Worm (Caenorhabditis elegans) whole organism, mixed stage, embryonic: Measurements from ENCODE around the gene pod-1.

Experiments
- M03D4.4 ChIP-seq: sonication (generic microtip); optimal IDR thresholded peaks from 2 replicates; lab custom pipeline; 2017; ENCODE audit warnings: mild to moderate bottlenecking, missing genetic modification characterization, missing compliant biosample characterization
- blmp-1 ChIP-seq: fragments of 150-350 bp; optimal IDR thresholded peaks from 2 replicates; lab custom pipeline; 2014; ENCODE audit warnings: missing biosample characterization, missing genetic modification characterization
- ceh-43 ChIP-seq: fragments of 200-800 bp; sonication (Bioruptor generic); optimal IDR thresholded peaks from 2 replicates; lab custom pipeline; 2018; ENCODE audit warnings: mild to moderate bottlenecking, missing genetic modification characterization, moderate library complexity, missing compliant biosample characterization
- ceh-83 ChIP-seq: fragments of 200-800 bp; sonication (Bioruptor generic); optimal IDR thresholded peaks from 2 replicates; lab custom pipeline; 2018; ENCODE audit warnings: mild to moderate bottlenecking, missing genetic modification characterization, missing compliant biosample characterization
- ces-1 ChIP-seq: fragments of 150-350 bp; optimal IDR thresholded peaks from 2 replicates; lab custom pipeline; 2014; ENCODE audit warnings: missing biosample characterization, missing genetic modification reagents, missing genetic modification characterization
- cnd-1 ChIP-seq: fragments of 200-800 bp; sonication (Bioruptor generic); optimal IDR thresholded peaks from 2 replicates; lab custom pipeline; 2018; ENCODE audit warnings: mild to moderate bottlenecking, missing genetic modification characterization, missing compliant biosample characterization
- elt-1 ChIP-seq: sonication (generic microtip); optimal IDR thresholded peaks from 2 replicates; lab custom pipeline; 2017; ENCODE audit warnings: missing genetic modification characterization, mild to moderate bottlenecking, missing compliant biosample characterization, antibody characterized with exemption, moderate library complexity, borderline replicate concordance; ENCODE audit not compliant: insufficient read depth
- elt-3 ChIP-seq: fragments of 150-350 bp; optimal IDR thresholded peaks from 2 replicates; lab custom pipeline; 2014; ENCODE audit warnings: missing biosample characterization, missing genetic modification characterization
- flh-1 ChIP-seq: fragments of 200-800 bp; sonication (Bioruptor generic); optimal IDR thresholded peaks from 2 replicates; lab custom pipeline; 2018; ENCODE audit warnings: mild to moderate bottlenecking, missing genetic modification characterization, moderate library complexity, missing compliant biosample characterization
- ham-2 ChIP-seq: fragments of 200-800 bp; sonication (Bioruptor generic); optimal IDR thresholded peaks from 2 replicates; lab custom pipeline; 2018; ENCODE audit warnings: mild to moderate bottlenecking, missing genetic modification characterization, missing compliant biosample characterization
- hlh-1 ChIP-seq: fragments of 150-350 bp; optimal IDR thresholded peaks from 2 replicates; lab custom pipeline; 2014; ENCODE audit warnings: missing biosample characterization, missing genetic modification reagents, missing genetic modification characterization
- lin-13 ChIP-seq: fragments of 150-350 bp; optimal IDR thresholded peaks from 2 replicates; lab custom pipeline; 2014; ENCODE audit warnings: missing biosample characterization, missing genetic modification characterization
- lsy-2 ChIP-seq: fragments of 150-350 bp; optimal IDR thresholded peaks from 2 replicates; lab custom pipeline; 2014; ENCODE audit warnings: missing biosample characterization, missing genetic modification characterization
- mls-2 ChIP-seq: sonication (generic microtip); optimal IDR thresholded peaks from 2 replicates; lab custom pipeline; 2016; ENCODE audit warnings: mild to moderate bottlenecking, missing genetic modification characterization, moderate library complexity, missing compliant biosample characterization
- nhr-12 ChIP-seq: fragments of 150-350 bp; optimal IDR thresholded peaks from 2 replicates; lab custom pipeline; 2014; ENCODE audit warnings: missing biosample characterization, missing genetic modification characterization
- nhr-2 ChIP-seq: fragments of 150-350 bp; optimal IDR thresholded peaks from 2 replicates; lab custom pipeline; 2014; ENCODE audit warnings: missing biosample characterization, missing genetic modification characterization
- nhr-237 ChIP-seq: fragments of 150-350 bp; optimal IDR thresholded peaks from 2 replicates; lab custom pipeline; 2014; ENCODE audit warnings: missing biosample characterization, missing genetic modification characterization
- nhr-28 ChIP-seq: fragments of 150-350 bp; optimal IDR thresholded peaks from 2 replicates; lab custom pipeline; 2014; ENCODE audit warnings: missing biosample characterization, missing genetic modification characterization
- nhr-76 ChIP-seq: sonication (generic microtip); optimal IDR thresholded peaks from 2 replicates; lab custom pipeline; 2017; ENCODE audit warnings: missing biosample characterization, missing genetic modification characterization
- pha-4 ChIP-seq: fragments of 150-350 bp; optimal IDR thresholded peaks from 2 replicates; lab custom pipeline; 2018; ENCODE audit warnings: missing biosample characterization, missing genetic modification reagents, missing genetic modification characterization
- sem-2 ChIP-seq: fragments of 200-800 bp; sonication (Bioruptor generic); optimal IDR thresholded peaks from 2 replicates; lab custom pipeline; 2018; ENCODE audit warnings: mild to moderate bottlenecking, missing genetic modification characterization, missing compliant biosample characterization
- snpc-4 ChIP-seq: fragments of 150-350 bp; optimal IDR thresholded peaks from 2 replicates; lab custom pipeline; 2014; ENCODE audit warnings: missing biosample characterization, missing genetic modification characterization
- sptf-1 ChIP-seq: sonication (generic microtip); optimal IDR thresholded peaks from 2 replicates; lab custom pipeline; 2017; ENCODE audit warnings: mild to moderate bottlenecking, missing genetic modification characterization, moderate library complexity, missing compliant biosample characterization
- tbx-8 ChIP-seq: fragments of 200-800 bp; sonication (Bioruptor generic); optimal IDR thresholded peaks from 2 replicates; lab custom pipeline; 2018; ENCODE audit warnings: mild to moderate bottlenecking, missing genetic modification characterization, moderate library complexity, missing compliant biosample characterization
- unc-120 ChIP-seq: sonication (generic microtip); optimal IDR thresholded peaks from 2 replicates; lab custom pipeline; 2017; ENCODE audit warnings: missing genetic modification characterization, missing compliant biosample characterization; ENCODE audit not compliant: poor library complexity, severe bottlenecking
- unc-39 ChIP-seq: fragments of 150-350 bp; optimal IDR thresholded peaks from 2 replicates; lab custom pipeline; 2014; ENCODE audit warnings: missing biosample characterization, missing genetic modification characterization
- unc-62 ChIP-seq: fragments of 150-350 bp; optimal IDR thresholded peaks from 2 replicates; lab custom pipeline; 2014; ENCODE audit warnings: missing biosample characterization, missing genetic modification reagents, missing genetic modification characterization
- zip-8 ChIP-seq: fragments of 150-350 bp; optimal IDR thresholded peaks from 2 replicates; lab custom pipeline; 2014; ENCODE audit warnings: missing biosample characterization, missing genetic modification characterization
- ztf-11 ChIP-seq: fragments of 150-350 bp; optimal IDR thresholded peaks from 2 replicates; lab custom pipeline; 2014; ENCODE audit warnings: missing biosample characterization, missing genetic modification characterization

Gene pod-1

DNA sequence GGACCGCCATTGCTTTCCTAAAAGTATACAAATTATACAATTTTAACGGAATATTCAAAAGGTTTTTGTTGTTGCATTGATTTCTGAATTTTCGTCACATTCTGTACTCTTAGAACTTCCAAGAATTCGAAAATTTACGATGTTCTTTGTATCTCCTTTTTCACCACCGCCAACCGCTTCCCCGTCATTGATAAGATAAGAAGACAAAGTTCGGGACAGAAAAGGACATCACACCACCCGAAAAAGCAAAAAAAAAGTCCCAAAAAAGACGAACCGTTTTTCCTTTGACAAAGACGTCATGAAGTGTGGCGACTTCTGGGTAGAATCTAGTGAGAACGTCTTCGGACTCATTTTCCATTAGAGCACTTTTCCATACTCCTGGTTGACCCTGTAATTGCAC is 18.5 kb upstream of the pod-1 start:
- TF ChIP-seq cnd-1 (tag; lab: Kevin White, UChicago): no peak
- no peak for TF ChIP-seq nhr-2 (tag; lab: Kevin White, UChicago)
- TF ChIP-seq tbx-8: no peak
- no peak for TF ChIP-seq ztf-11 (tag; lab: Kevin White, UChicago)
- no peak for TF ChIP-seq nhr-28
- TF ChIP-seq unc-62: no peak
- TF ChIP-seq nhr-12 (tag; lab: Kevin White, UChicago): no peak

DNA sequence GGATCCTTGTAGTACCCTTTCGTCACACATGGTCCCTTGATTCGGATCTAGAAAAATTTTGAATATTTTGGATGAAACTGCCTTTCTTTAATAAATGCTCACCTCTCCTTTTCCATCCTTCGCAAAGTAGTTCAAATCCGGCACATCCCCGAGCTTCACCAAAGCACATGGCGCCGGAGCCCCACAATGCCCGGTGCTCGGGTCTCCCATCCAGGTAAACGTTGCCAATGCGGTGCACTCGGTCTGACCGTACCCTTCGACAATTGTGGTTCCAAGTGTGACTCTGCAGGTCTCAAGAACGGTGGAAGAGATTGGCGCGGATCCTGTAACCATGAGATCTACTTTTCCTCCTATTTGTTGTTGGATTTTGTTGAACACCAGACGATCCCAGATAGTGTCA is 16.9 kb upstream of the pod-1 start:
- TF ChIP-seq M03D4.4 (no peak), sem-2 (GFP tag; lab: Kevin White, UChicago) (no peak), blmp-1 (tag; lab: Kevin White, UChicago) (no peak), mls-2 (tag; lab: Kevin White, UChicago) (no peak), ces-1 (GFP tag; lab: Kevin White, UChicago) (no peak), flh-1 (GFP tag; lab: Kevin White, UChicago) (no peak), unc-39 (tag; lab: Kevin White, UChicago) (no peak), zip-8 (tag; lab: Kevin White, UChicago) (no peak)
- TF ChIP-seq, all 35 proteins: peak for 0

DNA sequence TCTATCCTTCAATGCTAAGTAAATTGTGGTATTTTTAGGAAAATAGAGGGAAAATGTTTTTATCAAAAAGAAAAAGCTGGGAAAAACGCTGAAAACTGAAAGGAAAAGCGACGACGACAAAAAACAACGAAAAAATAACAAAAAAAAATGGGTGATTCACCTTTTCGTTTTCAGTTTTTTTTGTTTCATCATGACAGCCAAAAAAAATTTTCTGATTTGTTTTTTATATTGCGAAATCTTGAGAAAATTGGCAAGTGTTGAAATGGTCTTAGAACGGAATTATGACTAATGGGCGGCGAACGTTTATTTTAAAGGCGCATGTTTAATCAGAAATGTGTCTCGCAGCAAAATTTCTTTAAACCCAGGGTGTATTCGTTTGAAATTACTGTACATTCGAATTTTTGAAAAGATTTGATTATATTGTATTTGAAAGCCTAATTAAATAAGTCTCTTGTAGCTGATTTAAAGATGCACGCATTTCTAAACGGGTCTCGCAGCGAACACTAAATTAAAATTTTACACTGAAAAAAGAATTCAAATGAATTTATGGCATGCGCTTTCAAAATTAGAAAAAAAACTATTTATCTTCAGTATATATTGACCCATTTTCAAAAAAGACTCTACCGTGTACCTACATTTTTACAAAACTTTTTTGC is 11.9 kb upstream of the pod-1 start:
- no peak for TF ChIP-seq unc-62
- TF ChIP-seq lsy-2: no peak
- no peak for TF ChIP-seq unc-120
- TF ChIP-seq mls-2 (tag; lab: Kevin White, UChicago): no peak
- TF ChIP-seq hlh-1 (tag; lab: Kevin White, UChicago): no peak
- no peak for TF ChIP-seq flh-1 (GFP tag; lab: Kevin White, UChicago)
- no peak for TF ChIP-seq ceh-83 (GFP tag; lab: Kevin White, UChicago)
- TF ChIP-seq elt-1: no peak
- no peak for TF ChIP-seq ceh-43 (GFP tag; lab: Kevin White, UChicago)
- no peak for TF ChIP-seq blmp-1 (tag; lab: Kevin White, UChicago)
- TF ChIP-seq nhr-2 (tag; lab: Kevin White, UChicago): no peak
- no peak for TF ChIP-seq unc-39 (tag; lab: Kevin White, UChicago)
- TF ChIP-seq tbx-8: no peak
- no peak for TF ChIP-seq ztf-11 (tag; lab: Kevin White, UChicago)
- no peak for TF ChIP-seq nhr-28
- no peak for TF ChIP-seq M03D4.4

DNA sequence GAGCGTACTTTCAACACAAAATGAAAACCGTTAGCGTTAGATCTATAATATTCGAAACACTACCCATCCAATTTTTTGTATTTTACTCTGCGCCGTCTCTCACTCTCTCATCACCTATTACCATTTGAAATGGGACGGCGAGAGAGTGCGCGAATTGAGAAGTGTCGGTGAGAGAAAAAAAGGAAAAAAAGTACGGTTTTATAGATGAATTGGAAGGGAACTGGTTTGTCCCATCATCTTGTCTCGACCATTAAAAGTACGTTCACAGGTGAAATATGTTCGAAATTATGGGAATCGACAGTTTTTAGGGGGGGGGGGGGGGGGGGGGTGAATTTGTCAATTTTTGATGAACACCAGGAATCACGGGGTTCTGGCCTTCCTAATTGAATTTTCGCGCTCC is 10.8 kb upstream of the pod-1 start:
- TF ChIP-seq flh-1 (GFP tag; lab: Kevin White, UChicago): no peak
- no peak for TF ChIP-seq sem-2 (GFP tag; lab: Kevin White, UChicago)
- no peak for TF ChIP-seq nhr-2 (tag; lab: Kevin White, UChicago)
- no peak for TF ChIP-seq mls-2 (tag; lab: Kevin White, UChicago)

DNA sequence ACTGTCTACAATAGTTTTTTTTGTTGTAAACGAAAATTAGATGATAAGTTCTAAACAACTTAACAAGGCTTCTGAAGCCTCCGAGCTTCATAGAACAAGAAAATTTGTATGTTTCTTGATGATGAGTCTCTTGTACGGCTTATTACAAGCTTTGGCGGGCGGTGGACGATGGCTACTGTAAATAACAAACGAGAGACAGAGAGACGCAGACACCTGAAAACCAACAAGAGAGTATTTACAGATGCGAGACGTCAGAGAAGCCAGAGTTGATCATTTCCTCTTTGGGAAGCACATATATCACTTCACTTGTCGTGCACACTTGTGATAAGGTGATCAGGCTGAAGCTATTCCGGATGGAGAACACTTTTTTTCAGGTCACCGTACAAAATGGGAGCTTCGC is 6.9 kb upstream of the pod-1 start:
- TF ChIP-seq pha-4 (tag; lab: Kevin White, UChicago) (peak; percentile 91), flh-1 (GFP tag; lab: Kevin White, UChicago) (no peak), unc-62 (no peak)

DNA sequence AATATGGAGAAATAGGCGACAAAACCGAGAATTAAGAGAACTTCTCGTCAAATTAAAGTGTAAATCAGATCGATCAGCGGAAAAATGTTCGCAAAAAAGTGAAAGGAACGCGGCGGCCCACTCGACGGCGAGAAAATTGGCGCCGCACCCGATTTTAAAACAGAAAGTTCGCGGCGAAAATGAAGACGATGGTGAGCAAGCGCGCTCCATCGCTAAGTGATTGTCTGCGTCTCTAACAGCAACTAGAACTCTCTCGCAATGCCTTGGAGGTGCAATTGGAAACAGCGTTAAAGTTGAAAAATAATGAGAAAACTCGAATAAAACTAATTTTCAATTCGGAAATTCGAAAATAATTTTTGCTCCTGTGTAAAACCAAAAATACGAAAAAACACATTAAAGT is 6.1 kb upstream of the pod-1 start:
- TF ChIP-seq mls-2 (tag; lab: Kevin White, UChicago) (no peak), unc-39 (tag; lab: Kevin White, UChicago) (no peak), ces-1 (GFP tag; lab: Kevin White, UChicago) (peak; percentile 61), sptf-1 (no peak), pha-4 (tag; lab: Kevin White, UChicago) (peak; percentile 33), elt-3 (tag; lab: Kevin White, UChicago) (no peak), nhr-237 (tag; lab: Kevin White, UChicago) (peak; percentile 43), elt-1 (no peak), sem-2 (GFP tag; lab: Kevin White, UChicago) (no peak), unc-62 (no peak), cnd-1 (tag; lab: Kevin White, UChicago) (no peak), lsy-2 (peak; percentile 18), hlh-1 (tag; lab: Kevin White, UChicago) (no peak), ceh-43 (GFP tag; lab: Kevin White, UChicago) (no peak), lin-13 (tag; lab: Kevin White, UChicago) (peak; percentile 67), snpc-4 (tag; lab: Kevin White, UChicago) (no peak), blmp-1 (tag; lab: Kevin White, UChicago) (peak; percentile 23), tbx-8 (no peak), nhr-76 (tag; lab: Kevin White, UChicago) (no peak), ham-2 (GFP tag; lab: Kevin White, UChicago) (no peak), unc-120 (no peak)
